Worm (Caenorhabditis elegans) whole organism, mixed stage, embryonic: ENCODE measurements around the gene cct-8.

Source experiments
- M03D4.4 ChIP-seq: sonication (generic microtip); optimal IDR thresholded peaks from 2 replicates; lab custom pipeline; 2017; ENCODE audit warnings: mild to moderate bottlenecking, missing genetic modification characterization, missing compliant biosample characterization
- bed-3 ChIP-seq: fragments of 200-800 bp; sonication (Bioruptor generic); optimal IDR thresholded peaks from 3 replicates; lab custom pipeline; 2018; ENCODE audit warnings: mild to moderate bottlenecking, missing genetic modification characterization, moderate library complexity, missing compliant biosample characterization
- blmp-1 ChIP-seq: fragments of 150-350 bp; optimal IDR thresholded peaks from 2 replicates; lab custom pipeline; 2014; ENCODE audit warnings: missing biosample characterization, missing genetic modification characterization
- ceh-39 ChIP-seq: fragments of 150-350 bp; optimal IDR thresholded peaks from 2 replicates; lab custom pipeline; 2014; ENCODE audit warnings: missing biosample characterization, missing genetic modification characterization
- ceh-43 ChIP-seq: fragments of 200-800 bp; sonication (Bioruptor generic); optimal IDR thresholded peaks from 2 replicates; lab custom pipeline; 2018; ENCODE audit warnings: mild to moderate bottlenecking, missing genetic modification characterization, moderate library complexity, missing compliant biosample characterization
- ceh-83 ChIP-seq: fragments of 200-800 bp; sonication (Bioruptor generic); optimal IDR thresholded peaks from 2 replicates; lab custom pipeline; 2018; ENCODE audit warnings: mild to moderate bottlenecking, missing genetic modification characterization, missing compliant biosample characterization
- ces-1 ChIP-seq: fragments of 150-350 bp; optimal IDR thresholded peaks from 2 replicates; lab custom pipeline; 2014; ENCODE audit warnings: missing biosample characterization, missing genetic modification reagents, missing genetic modification characterization
- cnd-1 ChIP-seq: fragments of 200-800 bp; sonication (Bioruptor generic); optimal IDR thresholded peaks from 2 replicates; lab custom pipeline; 2018; ENCODE audit warnings: mild to moderate bottlenecking, missing genetic modification characterization, missing compliant biosample characterization
- drap-1 ChIP-seq: fragments of 200-800 bp; sonication (Bioruptor generic); optimal IDR thresholded peaks from 3 replicates; lab custom pipeline; 2018; ENCODE audit warnings: mild to moderate bottlenecking, missing genetic modification characterization, missing compliant biosample characterization
- elt-1 ChIP-seq: sonication (generic microtip); optimal IDR thresholded peaks from 2 replicates; lab custom pipeline; 2017; ENCODE audit warnings: missing genetic modification characterization, mild to moderate bottlenecking, missing compliant biosample characterization, antibody characterized with exemption, moderate library complexity, borderline replicate concordance; ENCODE audit not compliant: insufficient read depth
- elt-3 ChIP-seq: fragments of 150-350 bp; optimal IDR thresholded peaks from 2 replicates; lab custom pipeline; 2014; ENCODE audit warnings: missing biosample characterization, missing genetic modification characterization
- flh-1 ChIP-seq: fragments of 200-800 bp; sonication (Bioruptor generic); optimal IDR thresholded peaks from 2 replicates; lab custom pipeline; 2018; ENCODE audit warnings: mild to moderate bottlenecking, missing genetic modification characterization, moderate library complexity, missing compliant biosample characterization
- ham-2 ChIP-seq: fragments of 200-800 bp; sonication (Bioruptor generic); optimal IDR thresholded peaks from 2 replicates; lab custom pipeline; 2018; ENCODE audit warnings: mild to moderate bottlenecking, missing genetic modification characterization, missing compliant biosample characterization
- hlh-1 ChIP-seq: fragments of 150-350 bp; optimal IDR thresholded peaks from 2 replicates; lab custom pipeline; 2014; ENCODE audit warnings: missing biosample characterization, missing genetic modification reagents, missing genetic modification characterization
- lin-13 ChIP-seq: fragments of 150-350 bp; optimal IDR thresholded peaks from 2 replicates; lab custom pipeline; 2014; ENCODE audit warnings: missing biosample characterization, missing genetic modification characterization
- lin-32 ChIP-seq: fragments of 200-800 bp; sonication (Bioruptor generic); optimal IDR thresholded peaks from 2 replicates; lab custom pipeline; 2018; ENCODE audit warnings: mild to moderate bottlenecking, missing genetic modification characterization, missing compliant biosample characterization
- lsy-2 ChIP-seq: fragments of 150-350 bp; optimal IDR thresholded peaks from 2 replicates; lab custom pipeline; 2014; ENCODE audit warnings: missing biosample characterization, missing genetic modification characterization
- mab-5 ChIP-seq: fragments of 150-350 bp; optimal IDR thresholded peaks from 2 replicates; lab custom pipeline; 2014; ENCODE audit warnings: missing biosample characterization, missing genetic modification characterization
- mep-1 ChIP-seq: fragments of 150-350 bp; optimal IDR thresholded peaks from 2 replicates; lab custom pipeline; 2017; ENCODE audit warnings: missing biosample characterization, missing genetic modification reagents, missing genetic modification characterization, inconsistent platforms
- mls-2 ChIP-seq: sonication (generic microtip); optimal IDR thresholded peaks from 2 replicates; lab custom pipeline; 2016; ENCODE audit warnings: mild to moderate bottlenecking, missing genetic modification characterization, moderate library complexity, missing compliant biosample characterization
- nhr-12 ChIP-seq: fragments of 150-350 bp; optimal IDR thresholded peaks from 2 replicates; lab custom pipeline; 2014; ENCODE audit warnings: missing biosample characterization, missing genetic modification characterization
- nhr-2 ChIP-seq: fragments of 150-350 bp; optimal IDR thresholded peaks from 2 replicates; lab custom pipeline; 2014; ENCODE audit warnings: missing biosample characterization, missing genetic modification characterization
- nhr-237 ChIP-seq: fragments of 150-350 bp; optimal IDR thresholded peaks from 2 replicates; lab custom pipeline; 2014; ENCODE audit warnings: missing biosample characterization, missing genetic modification characterization
- nhr-28 ChIP-seq: fragments of 150-350 bp; optimal IDR thresholded peaks from 2 replicates; lab custom pipeline; 2014; ENCODE audit warnings: missing biosample characterization, missing genetic modification characterization
- nhr-76 ChIP-seq: sonication (generic microtip); optimal IDR thresholded peaks from 2 replicates; lab custom pipeline; 2017; ENCODE audit warnings: missing biosample characterization, missing genetic modification characterization
- pha-4 ChIP-seq: fragments of 150-350 bp; optimal IDR thresholded peaks from 2 replicates; lab custom pipeline; 2018; ENCODE audit warnings: missing biosample characterization, missing genetic modification reagents, missing genetic modification characterization
- sem-2 ChIP-seq: fragments of 200-800 bp; sonication (Bioruptor generic); optimal IDR thresholded peaks from 2 replicates; lab custom pipeline; 2018; ENCODE audit warnings: mild to moderate bottlenecking, missing genetic modification characterization, missing compliant biosample characterization
- snpc-4 ChIP-seq: fragments of 150-350 bp; optimal IDR thresholded peaks from 2 replicates; lab custom pipeline; 2014; ENCODE audit warnings: missing biosample characterization, missing genetic modification characterization
- sptf-1 ChIP-seq: sonication (generic microtip); optimal IDR thresholded peaks from 2 replicates; lab custom pipeline; 2017; ENCODE audit warnings: mild to moderate bottlenecking, missing genetic modification characterization, moderate library complexity, missing compliant biosample characterization
- tbx-8 ChIP-seq: fragments of 200-800 bp; sonication (Bioruptor generic); optimal IDR thresholded peaks from 2 replicates; lab custom pipeline; 2018; ENCODE audit warnings: mild to moderate bottlenecking, missing genetic modification characterization, moderate library complexity, missing compliant biosample characterization
- unc-120 ChIP-seq: sonication (generic microtip); optimal IDR thresholded peaks from 2 replicates; lab custom pipeline; 2017; ENCODE audit warnings: missing genetic modification characterization, missing compliant biosample characterization; ENCODE audit not compliant: poor library complexity, severe bottlenecking
- unc-39 ChIP-seq: fragments of 150-350 bp; optimal IDR thresholded peaks from 2 replicates; lab custom pipeline; 2014; ENCODE audit warnings: missing biosample characterization, missing genetic modification characterization
- unc-62 ChIP-seq: fragments of 150-350 bp; optimal IDR thresholded peaks from 2 replicates; lab custom pipeline; 2014; ENCODE audit warnings: missing biosample characterization, missing genetic modification reagents, missing genetic modification characterization
- ztf-11 ChIP-seq: fragments of 150-350 bp; optimal IDR thresholded peaks from 2 replicates; lab custom pipeline; 2014; ENCODE audit warnings: missing biosample characterization, missing genetic modification characterization

cct-8 gene

DNA sequence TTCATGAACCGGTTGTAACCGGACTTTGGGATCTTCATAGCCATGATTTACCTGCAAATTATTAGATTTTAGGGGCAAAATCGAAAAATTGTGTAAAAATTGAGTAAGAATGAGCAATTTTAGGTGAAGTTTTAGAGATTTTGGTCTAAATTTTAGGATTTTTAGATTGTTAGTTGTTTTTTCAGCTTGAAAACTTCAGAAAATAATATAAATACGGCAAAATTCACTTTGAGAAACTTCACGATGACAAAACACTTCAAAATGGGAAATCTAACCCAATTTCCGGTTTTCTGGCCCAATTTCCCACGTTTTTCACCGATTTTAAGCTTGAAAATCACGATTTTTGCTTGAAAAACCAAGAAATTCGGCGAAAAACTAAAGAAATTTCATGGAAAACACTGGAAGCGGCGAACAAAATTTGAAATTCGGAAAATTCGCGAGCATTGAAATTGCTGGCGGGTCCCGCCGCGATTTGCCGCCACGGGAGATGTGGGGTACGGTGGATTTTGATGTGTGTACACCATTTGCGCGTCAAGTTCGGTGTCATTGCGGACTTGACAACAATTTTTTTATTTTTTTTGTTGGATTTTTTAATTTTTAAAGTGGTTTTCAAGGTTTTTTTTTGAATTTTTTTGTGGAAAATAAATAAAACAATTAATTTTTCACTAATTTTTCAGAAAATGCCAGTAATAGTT lies at the start of gene cct-8, which contains the start of gene Y55F3AR.2:
TSS of gene cct-8 (minus strand) at position 51 of the 695 bp plus-strand sequence.
TSS of gene Y55F3AR.2 (plus strand) at position 672 of the 695 bp plus-strand sequence.
- peak; percentile 85 for TF ChIP-seq sptf-1 (tag; lab: Kevin White, UChicago)
- peak; percentile 90 for TF ChIP-seq lin-13
- peak; percentile 93 for TF ChIP-seq pha-4 (tag; lab: Kevin White, UChicago)
- TF ChIP-seq flh-1 (GFP tag; lab: Kevin White, UChicago): no peak
- peak; percentile 77 for TF ChIP-seq ceh-43 (GFP tag; lab: Kevin White, UChicago)
- TF ChIP-seq M03D4.4: peak; percentile 63
- no peak for TF ChIP-seq lin-32 (GFP tag; lab: Kevin White, UChicago)
- TF ChIP-seq ceh-83 (GFP tag; lab: Kevin White, UChicago): no peak
- peak; percentile 21 for TF ChIP-seq unc-120 (tag; lab: Kevin White, UChicago)
- TF ChIP-seq nhr-237 (tag; lab: Kevin White, UChicago): peak; percentile 91
- peak; percentile 81 for TF ChIP-seq ces-1
- no peak for TF ChIP-seq elt-1 (tag; lab: Kevin White, UChicago)
- TF ChIP-seq unc-39 (tag; lab: Kevin White, UChicago): no peak
- no peak for TF ChIP-seq snpc-4 (tag; lab: Kevin White, UChicago)
- peak; percentile 12 for TF ChIP-seq bed-3
- peak; percentile 50 for TF ChIP-seq ztf-11
- peak; percentile 71 for TF ChIP-seq cnd-1 (tag; lab: Kevin White, UChicago)
- no peak for TF ChIP-seq elt-3 (tag; lab: Kevin White, UChicago)
- no peak for TF ChIP-seq nhr-12 (tag; lab: Kevin White, UChicago)
- peak; percentile 23 for TF ChIP-seq nhr-2
- peak; percentile 29 for TF ChIP-seq ham-2 (GFP tag; lab: Kevin White, UChicago)
- peak; percentile 58 for TF ChIP-seq unc-62
- TF ChIP-seq drap-1: peak; percentile 78
- TF ChIP-seq ceh-39: peak; percentile 66
- peak; percentile 100 for TF ChIP-seq lsy-2
- peak; percentile 90 for TF ChIP-seq mep-1 (tag; lab: Kevin White, UChicago)
- peak; percentile 63 for TF ChIP-seq hlh-1 (tag; lab: Kevin White, UChicago)
- peak; percentile 85 for TF ChIP-seq mls-2 (tag; lab: Kevin White, UChicago)
- TF ChIP-seq tbx-8 (GFP tag; lab: Kevin White, UChicago): peak; percentile 10

DNA sequence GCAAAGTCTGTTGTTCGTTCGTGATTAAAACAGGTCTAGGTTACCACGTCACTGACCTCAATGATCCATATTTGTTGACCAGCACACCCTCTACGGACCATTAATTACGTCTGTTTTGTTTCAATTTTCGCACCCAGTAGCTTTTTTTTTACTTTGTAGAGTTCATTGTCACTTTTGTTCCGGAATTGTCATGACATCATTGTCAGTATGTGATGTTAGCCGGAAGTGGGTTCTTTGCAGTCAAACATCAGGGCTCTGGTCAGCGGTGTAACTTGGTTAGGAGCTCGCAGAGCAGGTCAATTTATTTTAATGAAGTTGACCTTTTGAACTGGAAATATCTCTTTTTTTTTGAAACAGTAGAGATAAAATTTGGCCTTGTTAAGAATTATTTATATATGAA lies 42.9 kb upstream of the cct-8 start, which contains the start of gene C44B12.6:
TSS of gene C44B12.6 (minus strand) at position 101 of the 400 bp plus-strand sequence.
- no peak for TF ChIP-seq sem-2 (GFP tag; lab: Kevin White, UChicago)
- TF ChIP-seq lin-32 (GFP tag; lab: Kevin White, UChicago): no peak
- no peak for TF ChIP-seq nhr-76
- TF ChIP-seq flh-1 (GFP tag; lab: Kevin White, UChicago): no peak
- no peak for TF ChIP-seq sptf-1 (tag; lab: Kevin White, UChicago)
- TF ChIP-seq blmp-1 (tag; lab: Kevin White, UChicago): no peak
- TF ChIP-seq unc-120 (tag; lab: Kevin White, UChicago): no peak
- no peak for TF ChIP-seq ztf-11
- TF ChIP-seq unc-62: no peak
- TF ChIP-seq mls-2 (tag; lab: Kevin White, UChicago): no peak
- no peak for TF ChIP-seq snpc-4 (tag; lab: Kevin White, UChicago)
- no peak for TF ChIP-seq ces-1
- no peak for TF ChIP-seq elt-3 (tag; lab: Kevin White, UChicago)
- no peak for TF ChIP-seq lsy-2
- no peak for TF ChIP-seq nhr-2
- no peak for TF ChIP-seq nhr-12 (tag; lab: Kevin White, UChicago)
- no peak for TF ChIP-seq hlh-1 (tag; lab: Kevin White, UChicago)
- no peak for TF ChIP-seq mab-5
- no peak for TF ChIP-seq M03D4.4
- TF ChIP-seq nhr-237 (tag; lab: Kevin White, UChicago): no peak

DNA sequence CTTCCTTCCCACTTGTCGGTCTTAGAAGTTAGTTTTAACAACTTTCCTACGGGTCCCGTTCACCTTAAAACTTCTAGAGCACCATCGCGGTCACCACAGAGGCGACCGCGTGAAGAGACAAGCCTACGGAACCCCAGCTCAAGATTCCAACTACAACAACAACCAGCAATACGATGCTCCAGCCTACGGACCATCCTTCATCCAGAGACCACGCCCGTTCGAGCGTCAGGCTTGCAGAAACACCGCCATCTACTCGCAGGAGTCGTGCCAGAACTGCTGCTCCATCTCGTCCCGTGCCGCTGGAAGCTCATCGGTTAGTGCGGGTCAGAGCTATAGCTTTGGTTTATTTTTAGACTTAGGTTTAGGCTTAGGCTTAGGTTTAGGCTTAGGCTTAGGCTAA lies 34.1 kb upstream of the cct-8 start:
- TF ChIP-seq flh-1 (GFP tag; lab: Kevin White, UChicago): no peak
- no peak for TF ChIP-seq M03D4.4
- TF ChIP-seq cnd-1 (tag; lab: Kevin White, UChicago): no peak
- TF ChIP-seq ham-2 (GFP tag; lab: Kevin White, UChicago): no peak
- TF ChIP-seq hlh-1 (tag; lab: Kevin White, UChicago): no peak
- no peak for TF ChIP-seq blmp-1 (tag; lab: Kevin White, UChicago)
- no peak for TF ChIP-seq elt-3 (tag; lab: Kevin White, UChicago)
- no peak for TF ChIP-seq lsy-2
- TF ChIP-seq nhr-28: no peak
- TF ChIP-seq ztf-11: no peak
- no peak for TF ChIP-seq unc-120 (tag; lab: Kevin White, UChicago)
- TF ChIP-seq lin-32 (GFP tag; lab: Kevin White, UChicago): no peak
- no peak for TF ChIP-seq bed-3
- no peak for TF ChIP-seq nhr-237 (tag; lab: Kevin White, UChicago)
- TF ChIP-seq nhr-2: no peak
- no peak for TF ChIP-seq snpc-4 (tag; lab: Kevin White, UChicago)
- no peak for TF ChIP-seq sem-2 (GFP tag; lab: Kevin White, UChicago)
